Worm (Caenorhabditis elegans): ENCODE data around the gene psa-3.

The psa-3 gene

ce11 chrX:15427931-15428330, 20.2 kb downstream of the psa-3 start, which contains the start of gene nas-13:
nas-13 (minus strand) TSS chrX:15428253.
- TF ChIP-seq ces-1 (GFP tag; optimal IDR thresholded peaks at IDR 0.05): no peak
- TF ChIP-seq hlh-1 (tag; optimal IDR thresholded peaks at IDR 0.05): no peak
- no peak for TF ChIP-seq ceh-39 (tag; optimal IDR thresholded peaks at IDR 0.05)
- TF ChIP-seq blmp-1 (tag; optimal IDR thresholded peaks at IDR 0.05): peak; percentile 20

- TF ChIP-seq pha-4 (tag; optimal IDR thresholded peaks at IDR 0.05) (no peak), snpc-4 (tag; optimal IDR thresholded peaks at IDR 0.05) (no peak), ces-1 (GFP tag; optimal IDR thresholded peaks at IDR 0.05) (peak; percentile 66)
Observed at ce11 chrX:15430983-15431382, 23.3 kb downstream of the psa-3 start, which contains the start of gene blos-8. blos-8 (minus strand) TSS chrX:15431198.

- TF ChIP-seq ham-2 (GFP tag; optimal IDR thresholded peaks at IDR 0.05) (no peak), elt-1 (tag; optimal IDR thresholded peaks at IDR 0.05; ENCODE audit: borderline replicate concordance, insufficient read depth) (no peak), nhr-28 (tag; optimal IDR thresholded peaks at IDR 0.05) (no peak), lin-32 (GFP tag; optimal IDR thresholded peaks at IDR 0.05) (no peak), blmp-1 (tag; optimal IDR thresholded peaks at IDR 0.05) (no peak)
Observed at ce11 chrX:15433487-15433886, 25.8 kb downstream of the psa-3 start, which contains the start of gene flp-32. flp-32 (plus strand) TSS chrX:15433787.

ce11 chrX:15434922-15435321, 27.2 kb downstream of the psa-3 start:
- TF ChIP-seq drap-1 (GFP tag; optimal IDR thresholded peaks at IDR 0.05): no peak
- TF ChIP-seq mab-5 (tag; optimal IDR thresholded peaks at IDR 0.05): no peak
- no peak for TF ChIP-seq blmp-1 (tag; optimal IDR thresholded peaks at IDR 0.05)
- no peak for TF ChIP-seq ces-1 (GFP tag; optimal IDR thresholded peaks at IDR 0.05)
- no peak for TF ChIP-seq sem-2 (GFP tag; optimal IDR thresholded peaks at IDR 0.05)
- TF ChIP-seq M03D4.4 (tag; optimal IDR thresholded peaks at IDR 0.05): no peak
- TF ChIP-seq elt-1 (tag; optimal IDR thresholded peaks at IDR 0.05; ENCODE audit: borderline replicate concordance, insufficient read depth): no peak
- TF ChIP-seq nhr-76 (tag; optimal IDR thresholded peaks at IDR 0.05): no peak
- no peak for TF ChIP-seq pha-4 (tag; optimal IDR thresholded peaks at IDR 0.05)
- no peak for TF ChIP-seq nhr-28 (tag; optimal IDR thresholded peaks at IDR 0.05)
- no peak for TF ChIP-seq ceh-39 (tag; optimal IDR thresholded peaks at IDR 0.05)
- no peak for TF ChIP-seq ztf-11 (tag; optimal IDR thresholded peaks at IDR 0.05)
- TF ChIP-seq lin-13 (tag; optimal IDR thresholded peaks at IDR 0.05): no peak

- TF ChIP-seq lsy-2 (tag; optimal IDR thresholded peaks at IDR 0.05) (no peak), nhr-237 (tag; optimal IDR thresholded peaks at IDR 0.05) (no peak)
Observed at ce11 chrX:15438768-15439167, 31.0 kb downstream of the psa-3 start.

ce11 chrX:15440744-15441685, 33.3 kb downstream of the psa-3 start, which contains the start of gene mocs-1:
mocs-1 (minus strand) TSS chrX:15440794.
- no peak for TF ChIP-seq unc-62 (GFP tag; optimal IDR thresholded peaks at IDR 0.05)
- peak; percentile 35 for TF ChIP-seq elt-3 (tag; optimal IDR thresholded peaks at IDR 0.05)

- TF ChIP-seq ceh-43 (GFP tag; optimal IDR thresholded peaks at IDR 0.05): no peak
- no peak for TF ChIP-seq pha-4 (tag; optimal IDR thresholded peaks at IDR 0.05)
- TF ChIP-seq bed-3 (GFP tag; optimal IDR thresholded peaks at IDR 0.05): no peak
- TF ChIP-seq ces-1 (GFP tag; optimal IDR thresholded peaks at IDR 0.05): no peak
- TF ChIP-seq lin-32 (GFP tag; optimal IDR thresholded peaks at IDR 0.05): no peak
- TF ChIP-seq drap-1 (GFP tag; optimal IDR thresholded peaks at IDR 0.05): no peak
- TF ChIP-seq ceh-39 (tag; optimal IDR thresholded peaks at IDR 0.05): no peak
- no peak for TF ChIP-seq ztf-11 (tag; optimal IDR thresholded peaks at IDR 0.05)
- TF ChIP-seq nhr-12 (tag; optimal IDR thresholded peaks at IDR 0.05): no peak
- TF ChIP-seq nhr-76 (tag; optimal IDR thresholded peaks at IDR 0.05): no peak
Observed at ce11 chrX:15441686-15442067, 33.9 kb downstream of the psa-3 start, which contains the start of gene nkat-3. nkat-3 (plus strand) TSS chrX:15441731.
